Fruit fly (Drosophila melanogaster): Measurements from ENCODE around the gene Prx6a.

The Prx6a gene

dm6 chr2L:2906122-2906521 is 28.1 kb upstream of the Prx6a start (continued):
- TF ChIP-seq Poxn (GFP tag; IDR thresholded peaks at IDR 0.05) (no peak), caup (GFP tag; optimal IDR thresholded peaks at IDR 0.05; ENCODE audit: severe bottlenecking) (no peak), CG9817 (tag; optimal IDR thresholded peaks at IDR 0.05) (no peak), CG6254 (GFP tag; optimal IDR thresholded peaks at IDR 0.05) (peak; percentile 42), unpg (GFP tag; optimal IDR thresholded peaks at IDR 0.05) (peak; percentile 4), BtbVII (GFP tag; optimal IDR thresholded peaks at IDR 0.05) (peak; percentile 26), Gug (GFP tag; IDR thresholded peaks at IDR 0.05) (no peak), CG14710 (tag; optimal IDR thresholded peaks at IDR 0.05) (peak; percentile 29), CG1647 (GFP tag; optimal IDR thresholded peaks at IDR 0.05) (no peak), CG1792 (GFP tag; optimal IDR thresholded peaks at IDR 0.05) (peak; percentile 1), CG17802 (tag; optimal IDR thresholded peaks at IDR 0.05) (no peak), fd64A (GFP tag; optimal IDR thresholded peaks at IDR 0.05) (peak; percentile 29), grn (GFP tag; optimal IDR thresholded peaks at IDR 0.05) (peak; percentile 66), ac (GFP tag; optimal IDR thresholded peaks at IDR 0.05) (peak; percentile 10), dmrt11E (tag; optimal IDR thresholded peaks at IDR 0.05) (peak; percentile 29), lab (GFP tag; optimal IDR thresholded peaks at IDR 0.05) (peak; percentile 52), wek (GFP tag; optimal IDR thresholded peaks at IDR 0.05) (peak; percentile 7), CG12769 (tag; optimal IDR thresholded peaks at IDR 0.05) (no peak), her (GFP tag; optimal IDR thresholded peaks at IDR 0.05) (no peak), Hsf (GFP tag; optimal IDR thresholded peaks at IDR 0.05) (no peak), CG18262 (tag; optimal IDR thresholded peaks at IDR 0.05) (peak; percentile 27), CG15514 (GFP tag; optimal IDR thresholded peaks at IDR 0.05) (peak; percentile 22)

dm6 chr2L:2905051-2905446 is 27.0 kb upstream of the Prx6a start:
- TF ChIP-seq cas (GFP tag; IDR thresholded peaks at IDR 0.05) = no peak
- TF ChIP-seq Oaz (GFP tag; IDR thresholded peaks at IDR 0.05) = no peak
- peak; percentile 67 for TF ChIP-seq Xrp1 (GFP tag; IDR thresholded peaks at IDR 0.05)
- TF ChIP-seq her (GFP tag; optimal IDR thresholded peaks at IDR 0.05) = no peak
- peak; percentile 70 for TF ChIP-seq CG8924 (tag; optimal IDR thresholded peaks at IDR 0.05)
- TF ChIP-seq YL-1 (GFP tag; optimal IDR thresholded peaks at IDR 0.05) = no peak
- peak; percentile 40 for TF ChIP-seq ewg (GFP tag; optimal IDR thresholded peaks at IDR 0.05)
- no peak for TF ChIP-seq danr (GFP tag; IDR thresholded peaks at IDR 0.05)
- TF ChIP-seq HLH3B (GFP tag; IDR thresholded peaks at IDR 0.05) = peak; percentile 49
- peak; percentile 45 for TF ChIP-seq ind (GFP tag; optimal IDR thresholded peaks at IDR 0.05)
- TF ChIP-seq CG4854 (GFP tag; optimal IDR thresholded peaks at IDR 0.05) = no peak
- no peak for TF ChIP-seq Max (GFP tag; optimal IDR thresholded peaks at IDR 0.05)
- peak; percentile 63 for TF ChIP-seq ttk (GFP tag; IDR thresholded peaks at IDR 0.05)
- no peak for TF ChIP-seq gcm2 (GFP tag; optimal IDR thresholded peaks at IDR 0.05)
- no peak for TF ChIP-seq Gsc (GFP tag; IDR thresholded peaks at IDR 0.05)
- TF ChIP-seq bowl (GFP tag; IDR thresholded peaks at IDR 0.05) = no peak
- TF ChIP-seq MBD-R2 (GFP tag; IDR thresholded peaks at IDR 0.05) = no peak
- TF ChIP-seq CG12236 (GFP tag; optimal IDR thresholded peaks at IDR 0.05) = no peak
- TF ChIP-seq CG10267 (tag; optimal IDR thresholded peaks at IDR 0.05) = peak; percentile 51
- peak; percentile 34 for TF ChIP-seq CG14441 (GFP tag; IDR thresholded peaks at IDR 0.05)
- TF ChIP-seq Opbp (GFP tag; IDR thresholded peaks at IDR 0.05; ENCODE audit: partially characterized antibody) = no peak
- peak; percentile 53 for TF ChIP-seq phol (tag; optimal IDR thresholded peaks at IDR 0.05)
- TF ChIP-seq CkIIα-i1 (GFP tag; IDR thresholded peaks at IDR 0.05) = no peak
- TF ChIP-seq Chrac-16 (GFP tag; optimal IDR thresholded peaks at IDR 0.05) = peak; percentile 29
- TF ChIP-seq mirr (GFP tag; optimal IDR thresholded peaks at IDR 0.05) = no peak
- peak; percentile 65 for TF ChIP-seq CG6689 (GFP tag; IDR thresholded peaks at IDR 0.05)
- no peak for TF ChIP-seq CG17186 (GFP tag; optimal IDR thresholded peaks at IDR 0.05)
- no peak for TF ChIP-seq eyg (GFP tag; optimal IDR thresholded peaks at IDR 0.05)
- no peak for TF ChIP-seq yki (optimal IDR thresholded peaks at IDR 0.05)
- TF ChIP-seq onecut (GFP tag; IDR thresholded peaks at IDR 0.05) = no peak
- peak in 1 of 2 experiments; percentile 18 for TF ChIP-seq Eip74EF (GFP tag; optimal IDR thresholded peaks at IDR 0.05)
